Fruit fly (Drosophila melanogaster) whole organism, pupa: ENCODE data around the gene B9d1.

ENCODE experiments used
- CG10348 ChIP-seq: fragments of 200-800 bp; sonication (Bioruptor generic); IDR thresholded peaks from 2 replicates; pipeline ENCODE4 v1.3.6; 2022; ENCODE audit warnings: missing biosample characterization, missing genetic modification characterization
- Pif1A ChIP-seq: fragments of 200-800 bp; sonication (Bioruptor generic); optimal IDR thresholded peaks from 3 replicates; lab custom pipeline; 2016; ENCODE audit warnings: missing biosample characterization, missing genetic modification characterization

- TF ChIP-seq CG10348 (GFP tag; lab: Robert Waterston, UW) (no peak), Pif1A (no peak)
Observed at dm6 chr3R:15472753-15473212, 8.9 kb upstream of the B9d1 start.
